Worm (Caenorhabditis elegans): Measurements from ENCODE around the gene C01G6.2.

DNA sequence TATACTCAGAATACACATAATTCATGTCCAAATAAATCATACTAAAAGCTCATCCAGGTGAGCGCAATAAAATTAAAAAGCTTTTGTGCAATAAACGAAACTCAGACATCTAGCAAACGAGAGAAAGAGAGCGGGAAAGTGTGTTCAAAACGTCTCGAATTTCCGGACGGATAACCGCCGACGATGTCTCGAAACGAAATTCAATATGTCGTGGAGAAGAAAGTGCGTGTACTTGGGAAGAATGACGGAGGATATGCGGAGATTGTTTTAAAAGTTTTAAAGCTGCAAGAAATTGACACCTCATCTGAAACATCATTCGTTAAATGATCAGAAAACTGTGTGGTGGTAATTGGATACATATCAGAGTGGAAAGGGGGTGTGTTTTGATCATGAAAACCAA, 47.9 kb downstream of the C01G6.2 start:
- TF ChIP-seq unc-39 (tag; optimal IDR thresholded peaks at IDR 0.05) = no peak
- TF ChIP-seq nhr-12 (tag; optimal IDR thresholded peaks at IDR 0.05) = no peak
- no peak for TF ChIP-seq zag-1 (tag; optimal IDR thresholded peaks at IDR 0.05)
- no peak for TF ChIP-seq snpc-4 (tag; optimal IDR thresholded peaks at IDR 0.05)
- TF ChIP-seq nhr-237 (tag; optimal IDR thresholded peaks at IDR 0.05) = no peak
- TF ChIP-seq fos-1 (tag; optimal IDR thresholded peaks at IDR 0.05) = no peak
- no peak for TF ChIP-seq lin-39 (tag; optimal IDR thresholded peaks at IDR 0.05)
- no peak for TF ChIP-seq blmp-1 (tag; optimal IDR thresholded peaks at IDR 0.05; ENCODE audit: insufficient read depth)
- TF ChIP-seq nhr-10 (tag; optimal IDR thresholded peaks at IDR 0.05) = no peak
- no peak for TF ChIP-seq Y55F3AM.14 (GFP tag; optimal IDR thresholded peaks at IDR 0.05)
- no peak for TF ChIP-seq lin-11 (tag; optimal IDR thresholded peaks at IDR 0.05)
